Worm (Caenorhabditis elegans): Measurements from ENCODE around the gene mig-15.

DNA sequence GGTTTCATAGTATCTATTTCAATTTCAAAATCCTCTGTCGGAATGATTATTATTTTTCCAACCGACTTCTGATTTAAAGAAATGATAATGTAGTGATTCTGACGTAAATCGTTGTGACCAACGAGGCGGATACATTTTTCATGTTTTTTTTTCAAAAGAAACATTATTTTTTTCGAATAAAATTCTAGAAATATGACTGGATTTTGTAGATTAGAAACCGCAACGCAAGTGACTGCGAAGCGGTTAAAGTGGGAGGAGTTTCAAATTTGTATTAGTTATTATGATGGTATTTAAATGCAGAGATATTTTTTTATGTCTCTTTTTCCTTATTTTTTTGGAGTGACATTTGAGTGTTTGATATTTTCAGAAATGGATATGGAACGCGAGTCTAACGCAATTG, 18.5 kb upstream of the mig-15 start, which contains the start of gene C39B10.5:
- no peak for TF ChIP-seq npax-4 (tag; optimal IDR thresholded peaks at IDR 0.05)
- no peak for TF ChIP-seq hlh-30 (tag; optimal IDR thresholded peaks at IDR 0.05; ENCODE audit: insufficient read depth)
- no peak for TF ChIP-seq pqm-1 (tag; optimal IDR thresholded peaks at IDR 0.05)
- no peak for TF ChIP-seq nhr-11 (tag; optimal IDR thresholded peaks at IDR 0.05)
- TF ChIP-seq ceh-14 (tag; optimal IDR thresholded peaks at IDR 0.05): no peak
- TF ChIP-seq lin-11 (tag; optimal IDR thresholded peaks at IDR 0.05): no peak
- no peak for TF ChIP-seq fkh-10 (GFP tag; optimal IDR thresholded peaks at IDR 0.05)
- TF ChIP-seq tbx-7 (tag; optimal IDR thresholded peaks at IDR 0.05): no peak
- no peak for TF ChIP-seq hlh-13 (GFP tag; optimal IDR thresholded peaks at IDR 0.05)
- TF ChIP-seq fax-1 (tag; optimal IDR thresholded peaks at IDR 0.05): no peak
- no peak for TF ChIP-seq ceh-31 (tag; optimal IDR thresholded peaks at IDR 0.05)
- no peak for TF ChIP-seq unc-42 (tag; optimal IDR thresholded peaks at IDR 0.05)
- no peak for TF ChIP-seq ceh-6 (GFP tag; optimal IDR thresholded peaks at IDR 0.05)
